Worm (Caenorhabditis elegans) whole organism, L2 larva: ENCODE data around the gene rfc-2.

ENCODE experiments used
- C34F6.9 ChIP-seq: fragments of 150-350 bp; optimal IDR thresholded peaks from 2 replicates; lab custom pipeline; 2014; ENCODE audit warnings: missing biosample characterization, missing genetic modification characterization
- F13H6.1 ChIP-seq: sonication (generic microtip); optimal IDR thresholded peaks from 2 replicates; lab custom pipeline; 2016; ENCODE audit warnings: missing genetic modification characterization, missing compliant biosample characterization
- R02D3.7 ChIP-seq: fragments of 150-350 bp; optimal IDR thresholded peaks from 2 replicates; lab custom pipeline; 2014; ENCODE audit warnings: missing biosample characterization, missing genetic modification characterization
- Y55F3AM.14 ChIP-seq: fragments of 200-800 bp; sonication (Bioruptor generic); optimal IDR thresholded peaks from 2 replicates; lab custom pipeline; 2018; ENCODE audit warnings: mild to moderate bottlenecking, missing genetic modification characterization, missing compliant biosample characterization
- ZK546.5 ChIP-seq: sonication (generic microtip); optimal IDR thresholded peaks from 2 replicates; lab custom pipeline; 2017; ENCODE audit warnings: missing biosample characterization, missing genetic modification characterization
- alr-1 ChIP-seq: fragments of 150-350 bp; optimal IDR thresholded peaks from 2 replicates; lab custom pipeline; 2014; ENCODE audit warnings: missing biosample characterization, missing genetic modification characterization
- aly-2 ChIP-seq: fragments of 150-350 bp; optimal IDR thresholded peaks from 2 replicates; lab custom pipeline; 2014; ENCODE audit warnings: missing biosample characterization, missing genetic modification characterization
- ama-1 ChIP-seq: fragments of 150-350 bp; optimal IDR thresholded peaks from 2 replicates; lab custom pipeline; 2018; ENCODE audit warnings: inconsistent platforms
- blmp-1 ChIP-seq: sonication (generic microtip); optimal IDR thresholded peaks from 2 replicates; lab custom pipeline; 2017; ENCODE audit warnings: missing genetic modification characterization, mild to moderate bottlenecking, missing compliant biosample characterization, antibody characterized with exemption, moderate library complexity; ENCODE audit not compliant: insufficient read depth
- ceh-16 ChIP-seq: fragments of 150-350 bp; optimal IDR thresholded peaks from 2 replicates; lab custom pipeline; 2014; ENCODE audit warnings: missing biosample characterization, missing genetic modification characterization
- ceh-82 ChIP-seq: fragments of 150-350 bp; optimal IDR thresholded peaks from 2 replicates; lab custom pipeline; 2014; ENCODE audit warnings: missing biosample characterization, missing genetic modification characterization
- crh-2 ChIP-seq: sonication (generic microtip); optimal IDR thresholded peaks from 2 replicates; lab custom pipeline; 2017; ENCODE audit warnings: missing biosample characterization, missing genetic modification characterization
- dmd-4 ChIP-seq: sonication (generic microtip); optimal IDR thresholded peaks from 2 replicates; lab custom pipeline; 2017; ENCODE audit warnings: missing biosample characterization, missing genetic modification characterization
- elt-1 ChIP-seq: fragments of 150-350 bp; optimal IDR thresholded peaks from 2 replicates; lab custom pipeline; 2014; ENCODE audit warnings: missing biosample characterization, missing genetic modification characterization
- fos-1 ChIP-seq: fragments of 150-350 bp; optimal IDR thresholded peaks from 2 replicates; lab custom pipeline; 2014; ENCODE audit warnings: missing biosample characterization, missing genetic modification characterization
- gmeb-1 ChIP-seq: fragments of 150-350 bp; optimal IDR thresholded peaks from 2 replicates; lab custom pipeline; 2014; ENCODE audit warnings: missing biosample characterization, missing genetic modification characterization
- lin-11 ChIP-seq: fragments of 150-350 bp; sonication (generic microtip); optimal IDR thresholded peaks from 2 replicates; lab custom pipeline; 2014; ENCODE audit warnings: missing biosample characterization, missing genetic modification characterization, inconsistent platforms, mixed read lengths
- lin-13 ChIP-seq: fragments of 150-350 bp; optimal IDR thresholded peaks from 2 replicates; lab custom pipeline; 2014; ENCODE audit warnings: missing biosample characterization, missing genetic modification reagents, missing genetic modification characterization
- lsy-2 ChIP-seq, 2 experiments: fragments of 150-350 bp in 1 of 2; sonication (generic microtip) in 1 of 2; optimal IDR thresholded peaks; 2 replicates each; lab custom pipeline; 2014 to 2017; ENCODE audit warnings: missing biosample characterization in 2 of 2, missing genetic modification characterization in 2 of 2
- mab-5 ChIP-seq: fragments of 150-350 bp; optimal IDR thresholded peaks from 2 replicates; lab custom pipeline; 2014; ENCODE audit warnings: missing biosample characterization, missing genetic modification characterization
- mbf-1 ChIP-seq: sonication (generic microtip); optimal IDR thresholded peaks from 2 replicates; lab custom pipeline; 2017; ENCODE audit warnings: missing biosample characterization, missing genetic modification characterization
- mdl-1 ChIP-seq, 2 experiments: fragments of 150-350 bp in 1 of 2; sonication (generic microtip) in 1 of 2; optimal IDR thresholded peaks; 2 replicates each; lab custom pipeline; 2017; ENCODE audit warnings: missing biosample characterization in 2 of 2, missing genetic modification characterization in 2 of 2
- nhr-10 ChIP-seq: sonication (generic microtip); optimal IDR thresholded peaks from 2 replicates; lab custom pipeline; 2017; ENCODE audit warnings: missing biosample characterization, missing genetic modification characterization
- nhr-12 ChIP-seq: fragments of 150-350 bp; optimal IDR thresholded peaks from 2 replicates; lab custom pipeline; 2014; ENCODE audit warnings: missing biosample characterization, missing genetic modification characterization
- nhr-129 ChIP-seq: fragments of 150-350 bp; optimal IDR thresholded peaks from 2 replicates; lab custom pipeline; 2014; ENCODE audit warnings: missing biosample characterization, missing genetic modification characterization
- nhr-21 ChIP-seq: fragments of 150-350 bp; optimal IDR thresholded peaks from 2 replicates; lab custom pipeline; 2014; ENCODE audit warnings: missing biosample characterization, missing genetic modification characterization
- nhr-23 ChIP-seq: fragments of 150-350 bp; optimal IDR thresholded peaks from 2 replicates; lab custom pipeline; 2014; ENCODE audit warnings: missing biosample characterization, missing genetic modification reagents, missing genetic modification characterization
- nhr-237 ChIP-seq: fragments of 150-350 bp; optimal IDR thresholded peaks from 2 replicates; lab custom pipeline; 2014; ENCODE audit warnings: missing biosample characterization, missing genetic modification characterization
- nhr-25 ChIP-seq: fragments of 150-350 bp; sonication (generic microtip); optimal IDR thresholded peaks from 3 replicates; lab custom pipeline; 2014; ENCODE audit warnings: missing biosample characterization, missing genetic modification characterization
- nhr-6 ChIP-seq: fragments of 150-350 bp; optimal IDR thresholded peaks from 2 replicates; lab custom pipeline; 2014; ENCODE audit warnings: missing biosample characterization, missing genetic modification characterization
- nhr-77 ChIP-seq: fragments of 150-350 bp; optimal IDR thresholded peaks from 2 replicates; lab custom pipeline; 2014; ENCODE audit warnings: missing biosample characterization, missing genetic modification characterization
- peb-1 ChIP-seq: fragments of 150-350 bp; optimal IDR thresholded peaks from 2 replicates; lab custom pipeline; 2014; ENCODE audit warnings: missing biosample characterization, missing genetic modification characterization
- sem-4 ChIP-seq: fragments of 150-350 bp; optimal IDR thresholded peaks from 2 replicates; lab custom pipeline; 2014; ENCODE audit warnings: missing biosample characterization, missing genetic modification reagents, missing genetic modification characterization
- skn-1 ChIP-seq: sonication (generic microtip); optimal IDR thresholded peaks from 2 replicates; lab custom pipeline; 2017; ENCODE audit warnings: missing biosample characterization, missing genetic modification characterization
- sma-3 ChIP-seq: sonication (generic microtip); optimal IDR thresholded peaks from 2 replicates; lab custom pipeline; 2016; ENCODE audit warnings: missing genetic modification reagents, missing genetic modification characterization, missing compliant biosample characterization
- sma-9 ChIP-seq, 2 experiments: fragments of 150-350 bp in 1 of 2; sonication (generic microtip) in 1 of 2; optimal IDR thresholded peaks; 2 replicates each; lab custom pipeline; 2014 to 2016; ENCODE audit warnings: missing genetic modification characterization in 2 of 2, mild to moderate bottlenecking in 1 of 2, missing biosample characterization in 1 of 2, missing compliant biosample characterization in 1 of 2, missing genetic modification reagents in 1 of 2, moderate library complexity in 1 of 2
- snpc-4 ChIP-seq: fragments of 150-350 bp; optimal IDR thresholded peaks from 2 replicates; lab custom pipeline; 2014; ENCODE audit warnings: missing biosample characterization, missing genetic modification characterization
- unc-55 ChIP-seq: fragments of 150-350 bp; sonication (generic microtip); optimal IDR thresholded peaks from 3 replicates; lab custom pipeline; 2014; ENCODE audit warnings: missing biosample characterization, missing genetic modification reagents, missing genetic modification characterization
- unc-62 ChIP-seq: fragments of 150-350 bp; optimal IDR thresholded peaks from 2 replicates; lab custom pipeline; 2014; ENCODE audit warnings: missing biosample characterization, missing genetic modification reagents, missing genetic modification characterization
- ztf-1 ChIP-seq: fragments of 200-800 bp; sonication (Bioruptor generic); conservative IDR thresholded peaks from 2 replicates; pipeline ENCODE4 v1.3.6; 2022; ENCODE audit warnings: missing genetic modification characterization, missing compliant biosample characterization
- ztf-11 ChIP-seq: sonication (generic microtip); optimal IDR thresholded peaks from 2 replicates; lab custom pipeline; 2017; ENCODE audit warnings: missing biosample characterization, missing genetic modification characterization
- ztf-4 ChIP-seq: fragments of 150-350 bp; optimal IDR thresholded peaks from 2 replicates; lab custom pipeline; 2014; ENCODE audit warnings: missing biosample characterization, missing genetic modification characterization

Gene rfc-2

ce11 chrIV:1371300-1371699 lies 24.2 kb downstream of the rfc-2 start:
- no peak for TF ChIP-seq nhr-10 (tag; lab: Kevin White, UChicago)
- TF ChIP-seq skn-1 (tag; lab: Kevin White, UChicago), result no peak
- TF ChIP-seq fos-1 (tag; lab: Kevin White, UChicago), result no peak
- no peak for TF ChIP-seq ceh-16 (tag; lab: Kevin White, UChicago)
- TF ChIP-seq sem-4 (tag; lab: Kevin White, UChicago), result no peak
- no peak for TF ChIP-seq elt-1 (tag; lab: Kevin White, UChicago)
- TF ChIP-seq nhr-12 (tag; lab: Kevin White, UChicago), result no peak
- no peak for TF ChIP-seq nhr-23 (tag; lab: Kevin White, UChicago)
- no peak for TF ChIP-seq snpc-4 (tag; lab: Kevin White, UChicago)
- no peak for TF ChIP-seq dmd-4 (tag; lab: Kevin White, UChicago)
- no peak for TF ChIP-seq ceh-82 (tag; lab: Kevin White, UChicago)
- TF ChIP-seq peb-1 (tag; lab: Kevin White, UChicago), result peak; percentile 50
- TF ChIP-seq mab-5 (tag; lab: Kevin White, UChicago), result no peak
- no peak for TF ChIP-seq lin-11 (tag; lab: Kevin White, UChicago)
- no peak for TF ChIP-seq unc-55 (GFP tag; lab: Kevin White, UChicago)
- peak; percentile 34 for TF ChIP-seq nhr-21 (tag; lab: Kevin White, UChicago)
- TF ChIP-seq Y55F3AM.14 (GFP tag; lab: Kevin White, UChicago), result no peak
- TF ChIP-seq ama-1 (lab: Kevin White, UChicago), result no peak
- no peak for TF ChIP-seq C34F6.9 (tag; lab: Kevin White, UChicago)
- TF ChIP-seq nhr-25 (tag; lab: Kevin White, UChicago), result peak; percentile 79
- no peak for TF ChIP-seq unc-62 (GFP tag; lab: Kevin White, UChicago)

ce11 chrIV:1375289-1375688 lies 28.2 kb downstream of the rfc-2 start:
- no peak for TF ChIP-seq nhr-129 (tag; lab: Kevin White, UChicago)
- TF ChIP-seq nhr-10 (tag; lab: Kevin White, UChicago), result no peak
- TF ChIP-seq sem-4 (tag; lab: Kevin White, UChicago), result no peak
- TF ChIP-seq R02D3.7, result no peak

ce11 chrIV:1377699-1378098 lies 30.6 kb downstream of the rfc-2 start:
- TF ChIP-seq ztf-4 (tag; lab: Kevin White, UChicago) (no peak), aly-2 (tag; lab: Kevin White, UChicago) (no peak), ztf-1 (no peak), peb-1 (tag; lab: Kevin White, UChicago) (no peak), nhr-10 (tag; lab: Kevin White, UChicago) (no peak), blmp-1 (tag; lab: Kevin White, UChicago) (no peak), ztf-11 (no peak), elt-1 (tag; lab: Kevin White, UChicago) (no peak), nhr-12 (tag; lab: Kevin White, UChicago) (no peak), gmeb-1 (no peak), ZK546.5 (tag; lab: Kevin White, UChicago) (no peak), sma-3 (no peak), nhr-129 (tag; lab: Kevin White, UChicago) (no peak), nhr-23 (tag; lab: Kevin White, UChicago) (no peak), nhr-77 (tag; lab: Kevin White, UChicago) (no peak), ama-1 (lab: Kevin White, UChicago) (no peak)

- TF ChIP-seq nhr-6 (no peak), nhr-12 (tag; lab: Kevin White, UChicago) (no peak), blmp-1 (tag; lab: Kevin White, UChicago) (no peak), F13H6.1 (peak; percentile 48), crh-2 (tag; lab: Kevin White, UChicago) (no peak), sma-9 (GFP tag; optimal IDR thresholded peaks at IDR 0.05; lab: Kevin White, UChicago) (peak; percentile 66), sma-9 (tag; optimal IDR thresholded peaks at IDR 0.05; lab: Kevin White, UChicago) (no peak), mdl-1 (tag; optimal IDR thresholded peaks at IDR 0.05; lab: Kevin White, UChicago) (no peak), gmeb-1 (no peak), fos-1 (tag; lab: Kevin White, UChicago) (peak; percentile 96), nhr-21 (tag; lab: Kevin White, UChicago) (no peak), lsy-2 (tag; optimal IDR thresholded peaks at IDR 0.05; lab: Kevin White, UChicago) (no peak), alr-1 (no peak), lin-13 (GFP tag; lab: Kevin White, UChicago) (no peak), elt-1 (tag; lab: Kevin White, UChicago) (no peak), nhr-237 (tag; lab: Kevin White, UChicago) (no peak), peb-1 (tag; lab: Kevin White, UChicago) (no peak), sem-4 (tag; lab: Kevin White, UChicago) (no peak), ceh-82 (tag; lab: Kevin White, UChicago) (no peak), ceh-16 (tag; lab: Kevin White, UChicago) (no peak), sma-3 (peak; percentile 6), mbf-1 (tag; lab: Kevin White, UChicago) (no peak), ztf-4 (tag; lab: Kevin White, UChicago) (no peak), nhr-25 (tag; lab: Kevin White, UChicago) (no peak), R02D3.7 (no peak), nhr-77 (tag; lab: Kevin White, UChicago) (no peak)
Measured at ce11 chrIV:1378954-1379353, 31.8 kb downstream of the rfc-2 start.
